Fruit fly (Drosophila melanogaster): ENCODE data around the gene rod.
A peak's percentile ranks its signal among the peaks of the same experiment; 100 is the strongest.

Gene rod

DNA sequence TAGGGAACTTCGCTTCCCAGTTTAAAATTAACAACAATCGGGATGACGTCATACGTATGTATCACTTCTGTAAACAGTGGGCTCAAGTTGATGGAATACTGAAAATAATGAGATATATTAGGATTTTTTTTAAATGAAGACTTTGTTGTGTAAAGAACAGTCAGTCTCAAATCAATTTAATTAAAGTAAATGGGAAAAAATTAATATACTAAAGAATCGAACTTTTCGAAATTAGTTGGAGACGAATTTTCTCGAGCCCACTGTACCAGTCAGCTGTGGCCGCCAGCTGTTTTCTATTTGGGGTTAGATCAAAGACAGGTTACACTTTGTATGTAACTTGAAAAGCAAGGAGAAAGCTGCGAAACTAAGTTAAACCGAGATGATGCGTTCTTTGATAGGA, 7.6 kb downstream of the rod start, which contains the start of gene CG1635 (continued):
- TF ChIP-seq BEAF-32 (GFP tag; optimal IDR thresholded peaks at IDR 0.05) (peak; percentile 32), Rfx (GFP tag; IDR thresholded peaks at IDR 0.05) (peak; percentile 99), pum (GFP tag; optimal IDR thresholded peaks at IDR 0.05) (peak; percentile 97), CG14014 (GFP tag; IDR thresholded peaks at IDR 0.05) (peak; percentile 100), zf30C (GFP tag; optimal IDR thresholded peaks at IDR 0.05) (peak; percentile 61), ftz-f1 (GFP tag; optimal IDR thresholded peaks at IDR 0.05) (peak; percentile 90), lab (GFP tag; optimal IDR thresholded peaks at IDR 0.05) (peak; percentile 100), fd96Cb (tag; optimal IDR thresholded peaks at IDR 0.05) (peak; percentile 99), ems (GFP tag; optimal IDR thresholded peaks at IDR 0.05) (peak; percentile 94), CG17361 (GFP tag; IDR thresholded peaks at IDR 0.05) (peak; percentile 100), CG17359 (tag; optimal IDR thresholded peaks at IDR 0.05) (peak; percentile 100), Doc2 (GFP tag; IDR thresholded peaks at IDR 0.05) (peak; percentile 95), CG9437 (GFP tag; optimal IDR thresholded peaks at IDR 0.05) (peak; percentile 96), onecut (GFP tag; IDR thresholded peaks at IDR 0.05) (peak; percentile 97), CG12299 (tag; optimal IDR thresholded peaks at IDR 0.05) (peak; percentile 100), nerfin-2 (GFP tag; IDR thresholded peaks at IDR 0.05; ENCODE audit: partially characterized antibody) (peak; percentile 74), Pdp1 (GFP tag; optimal IDR thresholded peaks at IDR 0.05) (peak; percentile 91 to 95), eve (GFP tag; optimal IDR thresholded peaks at IDR 0.05) (no peak), jing (GFP tag; optimal IDR thresholded peaks at IDR 0.05) (peak; percentile 97), pros (GFP tag; optimal IDR thresholded peaks at IDR 0.05) (peak; percentile 91), Camta (GFP tag; optimal IDR thresholded peaks at IDR 0.05) (peak; percentile 98), pfk (GFP tag; optimal IDR thresholded peaks at IDR 0.05) (peak; percentile 82), PHDP (tag; optimal IDR thresholded peaks at IDR 0.05) (peak; percentile 100), HLH4C (GFP tag; IDR thresholded peaks at IDR 0.05; ENCODE audit: partially characterized antibody) (peak; percentile 32; the same call in 2 of the 3 replicates), Lhr (GFP tag; optimal IDR thresholded peaks at IDR 0.05) (peak; percentile 97), croc (GFP tag; conservative IDR thresholded peaks at IDR 0.05) (peak; percentile 98), fu2 (GFP tag; optimal IDR thresholded peaks at IDR 0.05) (peak; percentile 98), Fer3 (tag; optimal IDR thresholded peaks at IDR 0.05) (peak; percentile 100), fd64A (GFP tag; optimal IDR thresholded peaks at IDR 0.05) (peak; percentile 99), sc (optimal IDR thresholded peaks at IDR 0.05) (no peak), sc (GFP tag; optimal IDR thresholded peaks at IDR 0.05) (peak; percentile 99), Hand (GFP tag; optimal IDR thresholded peaks at IDR 0.05) (peak; percentile 99), nom (GFP tag; optimal IDR thresholded peaks at IDR 0.05) (peak; percentile 94), CG8765 (GFP tag; IDR thresholded peaks at IDR 0.05) (peak; percentile 98), Rx (GFP tag; IDR thresholded peaks at IDR 0.05) (peak; percentile 98), lilli (GFP tag; optimal IDR thresholded peaks at IDR 0.05) (peak; percentile 99), pita (GFP tag; optimal IDR thresholded peaks at IDR 0.05) (no peak), CG18764 (GFP tag; optimal IDR thresholded peaks at IDR 0.05) (peak; percentile 97), YL-1 (GFP tag; optimal IDR thresholded peaks at IDR 0.05) (peak; percentile 99), Nf-YB (GFP tag; optimal IDR thresholded peaks at IDR 0.05) (peak; percentile 92), CG12391 (tag; optimal IDR thresholded peaks at IDR 0.05) (peak; percentile 100), disco-r (GFP tag; optimal IDR thresholded peaks at IDR 0.05) (peak; percentile 96), CG32772 (GFP tag; IDR thresholded peaks at IDR 0.05) (peak; percentile 98), Atf6 (GFP tag; IDR thresholded peaks at IDR 0.05) (peak; percentile 100), CG42726 (GFP tag; IDR thresholded peaks at IDR 0.05; ENCODE audit: partially characterized antibody) (peak; percentile 55; the same call in 1 of the 2 replicates), CG9932 (GFP tag; IDR thresholded peaks at IDR 0.05) (peak; percentile 100), trem (tag; optimal IDR thresholded peaks at IDR 0.05) (peak; percentile 97), tin (GFP tag; optimal IDR thresholded peaks at IDR 0.05) (peak; percentile 99), bbx (GFP tag; IDR thresholded peaks at IDR 0.05; ENCODE audit: partially characterized antibody) (peak; percentile 49), CG10209 (GFP tag; optimal IDR thresholded peaks at IDR 0.05) (peak; percentile 99)

Data from whole organism, embryonic.